Fruit fly (Drosophila melanogaster) whole organism, embryonic: ENCODE data around the gene Cyp4d1.
A peak's percentile ranks its signal among the peaks of the same experiment; 100 is the strongest.

Experiments used
- Bgb ChIP-seq: fragments of 200-800 bp; sonication (Bioruptor generic); IDR thresholded peaks from 2 replicates; pipeline ENCODE4 v1.3.6; 2022; ENCODE audit warnings: missing biosample characterization, missing genetic modification characterization; ENCODE audit not compliant: partially characterized antibody
- CG1024 ChIP-seq: fragments of 200-800 bp; sonication (Bioruptor generic); IDR thresholded peaks from 2 replicates; pipeline ENCODE4 v1.3.6; 2022; ENCODE audit warnings: missing biosample characterization, missing genetic modification characterization
- CG10321 ChIP-seq: fragments of 200-800 bp; sonication (Bioruptor generic); IDR thresholded peaks from 2 replicates; pipeline ENCODE4 v1.3.6; 2022; ENCODE audit warnings: missing biosample characterization, missing genetic modification characterization
- CG11093 ChIP-seq: fragments of 200-800 bp; sonication (Bioruptor generic); IDR thresholded peaks from 3 replicates; pipeline ENCODE4 v1.3.6; 2022; ENCODE audit warnings: missing biosample characterization, missing genetic modification characterization
- CG12236 ChIP-seq: fragments of 200-800 bp; sonication (Bioruptor generic); optimal IDR thresholded peaks from 2 replicates; lab custom pipeline; 2016; ENCODE audit warnings: missing biosample characterization, missing genetic modification characterization
- CG14965 ChIP-seq: fragments of 200-800 bp; sonication (Bioruptor generic); optimal IDR thresholded peaks from 2 replicates; lab custom pipeline; 2016; ENCODE audit warnings: missing biosample characterization, missing genetic modification characterization, borderline replicate concordance
- CG15514 ChIP-seq: fragments of 200-800 bp; sonication (Bioruptor generic); optimal IDR thresholded peaks from 3 replicates; lab custom pipeline; 2017; ENCODE audit warnings: missing biosample characterization, missing genetic modification characterization, mild to moderate bottlenecking, moderate library complexity, missing genetic modification reagents
- CG17328 ChIP-seq: fragments of 200-800 bp; sonication (Bioruptor generic); IDR thresholded peaks from 2 replicates; pipeline ENCODE4 v1.3.6; 2022; ENCODE audit warnings: missing biosample characterization, missing genetic modification characterization
- CG17912 ChIP-seq: fragments of 200-800 bp; sonication (Bioruptor generic); optimal IDR thresholded peaks from 2 replicates; lab custom pipeline; 2018; ENCODE audit warnings: missing biosample characterization, mild to moderate bottlenecking, missing genetic modification characterization
- CG3281 ChIP-seq: fragments of 200-800 bp; sonication (Bioruptor generic); optimal IDR thresholded peaks from 3 replicates; lab custom pipeline; 2017; ENCODE audit warnings: missing biosample characterization, mild to moderate bottlenecking, missing genetic modification characterization
- CG34224 ChIP-seq: fragments of 200-800 bp; sonication (Bioruptor generic); IDR thresholded peaks from 3 replicates; pipeline ENCODE4 v1.3.6; 2022; ENCODE audit warnings: missing biosample characterization, missing genetic modification characterization; ENCODE audit not compliant: partially characterized antibody
- CG7357 ChIP-seq: fragments of 200-800 bp; sonication (Bioruptor generic); IDR thresholded peaks from 3 replicates; pipeline ENCODE4 v1.3.6; 2022; ENCODE audit warnings: missing biosample characterization, missing genetic modification characterization
- CG8281 ChIP-seq: fragments of 200-800 bp; sonication (Bioruptor generic); optimal IDR thresholded peaks from 2 replicates; lab custom pipeline; 2018; ENCODE audit warnings: missing biosample characterization, mild to moderate bottlenecking, missing genetic modification characterization, moderate library complexity
- CG8359 ChIP-seq: fragments of 200-800 bp; sonication (Bioruptor generic); optimal IDR thresholded peaks from 2 replicates; lab custom pipeline; 2017; ENCODE audit warnings: missing biosample characterization, mild to moderate bottlenecking, missing genetic modification characterization, borderline replicate concordance
- CG8924 ChIP-seq: fragments of 200-800 bp; optimal IDR thresholded peaks from 3 replicates; lab custom pipeline; 2019; ENCODE audit warnings: missing biosample characterization, mild to moderate bottlenecking, missing genetic modification characterization, moderate library complexity
- D19B ChIP-seq: fragments of 200-800 bp; sonication (Bioruptor generic); optimal IDR thresholded peaks from 2 replicates; lab custom pipeline; 2017; ENCODE audit warnings: missing biosample characterization, mild to moderate bottlenecking, missing genetic modification characterization
- Dll ChIP-seq: fragments of 200-800 bp; sonication (Bioruptor generic); IDR thresholded peaks from 4 replicates; pipeline ENCODE4 v1.3.6; 2022; ENCODE audit warnings: missing biosample characterization, missing genetic modification characterization; ENCODE audit not compliant: partially characterized antibody
- Dp ChIP-seq: fragments of 200-800 bp; sonication (Bioruptor generic); optimal IDR thresholded peaks from 2 replicates; lab custom pipeline; 2018; ENCODE audit warnings: missing biosample characterization, mild to moderate bottlenecking, missing genetic modification characterization, moderate library complexity
- E2f1 ChIP-seq: fragments of 200-800 bp; sonication (Bioruptor generic); IDR thresholded peaks from 2 replicates; pipeline ENCODE4 v1.3.6; 2022; ENCODE audit warnings: missing biosample characterization, missing genetic modification characterization
- E2f2 ChIP-seq: fragments of 200-800 bp; sonication (Bioruptor generic); IDR thresholded peaks from 2 replicates; pipeline ENCODE4 v1.3.6; 2022; ENCODE audit warnings: missing biosample characterization, missing genetic modification characterization
- Ets65A ChIP-seq: fragments of 200-800 bp; sonication (Bioruptor generic); peaks from one replicate; lab custom pipeline; 2016; ENCODE audit warnings: missing biosample characterization, missing genetic modification characterization
- Fer1 ChIP-seq: fragments of 200-800 bp; sonication (Bioruptor generic); optimal IDR thresholded peaks from 2 replicates; lab custom pipeline; 2017; ENCODE audit warnings: missing biosample characterization, mild to moderate bottlenecking, missing genetic modification characterization
- HHEX ChIP-seq: fragments of 200-800 bp; sonication (Bioruptor generic); optimal IDR thresholded peaks from 3 replicates; lab custom pipeline; 2017; ENCODE audit warnings: missing biosample characterization, mild to moderate bottlenecking, missing genetic modification characterization, missing genetic modification reagents
- Hand ChIP-seq: fragments of 200-800 bp; sonication (Bioruptor generic); optimal IDR thresholded peaks from 2 replicates; lab custom pipeline; 2017; ENCODE audit warnings: mild to moderate bottlenecking, missing biosample characterization, missing genetic modification reagents, missing genetic modification characterization
- Hmx ChIP-seq: fragments of 200-800 bp; sonication (Bioruptor generic); optimal IDR thresholded peaks from 2 replicates; lab custom pipeline; 2016; ENCODE audit warnings: missing biosample characterization, missing genetic modification characterization
- MBD-R2 ChIP-seq: fragments of 200-800 bp; sonication (Bioruptor generic); IDR thresholded peaks from 2 replicates; pipeline ENCODE4 v1.3.6; 2022; ENCODE audit warnings: missing biosample characterization, missing genetic modification characterization
- Mad ChIP-seq: fragments of 200-800 bp; sonication (Bioruptor generic); optimal IDR thresholded peaks from 2 replicates; lab custom pipeline; 2016; ENCODE audit warnings: missing biosample characterization, missing genetic modification characterization
- NC2α ChIP-seq: fragments of 200-800 bp; sonication (Bioruptor generic); optimal IDR thresholded peaks from 2 replicates; lab custom pipeline; 2016; ENCODE audit warnings: missing biosample characterization, missing genetic modification characterization
- NfI ChIP-seq: fragments of 200-800 bp; sonication (Bioruptor generic); optimal IDR thresholded peaks from 3 replicates; lab custom pipeline; 2018; ENCODE audit warnings: missing biosample characterization, mild to moderate bottlenecking, missing genetic modification characterization, moderate library complexity
- Scr ChIP-seq: fragments of 200-800 bp; sonication (Bioruptor generic); IDR thresholded peaks from 2 replicates; pipeline ENCODE4 v1.3.6; 2022; ENCODE audit warnings: missing biosample characterization, missing genetic modification characterization; ENCODE audit not compliant: partially characterized antibody
- Six4 ChIP-seq: fragments of 200-800 bp; sonication (Bioruptor generic); optimal IDR thresholded peaks from 2 replicates; lab custom pipeline; 2016; ENCODE audit warnings: missing biosample characterization, missing genetic modification characterization
- Sox100B ChIP-seq: fragments of 200-800 bp; sonication (Bioruptor generic); optimal IDR thresholded peaks from 3 replicates; lab custom pipeline; 2018; ENCODE audit warnings: missing biosample characterization, mild to moderate bottlenecking, missing genetic modification characterization
- YL-1 ChIP-seq: fragments of 200-800 bp; sonication (Bioruptor generic); optimal IDR thresholded peaks from 3 replicates; lab custom pipeline; 2017; ENCODE audit warnings: missing biosample characterization, mild to moderate bottlenecking, missing genetic modification characterization
- ap ChIP-seq: fragments of 200-800 bp; sonication (Bioruptor generic); IDR thresholded peaks from 2 replicates; pipeline ENCODE4 v1.3.6; 2022; ENCODE audit warnings: missing biosample characterization, missing genetic modification characterization
- br ChIP-seq: fragments of >200 bp; optimal IDR thresholded peaks from 2 replicates; lab custom pipeline; 2017
- bsh ChIP-seq, 2 experiments: fragments of 200-800 bp; sonication (Bioruptor generic); optimal IDR thresholded peaks; 2 replicates each; lab custom pipeline; 2017 to 2018; ENCODE audit warnings: mild to moderate bottlenecking in 2 of 2, missing biosample characterization in 2 of 2, missing genetic modification characterization in 2 of 2, moderate library complexity in 1 of 2
- btn ChIP-seq: fragments of 200-800 bp; sonication (Bioruptor generic); optimal IDR thresholded peaks from 2 replicates; lab custom pipeline; 2016; ENCODE audit warnings: missing biosample characterization, missing genetic modification characterization
- cg ChIP-seq: fragments of 200-800 bp; sonication (Bioruptor generic); optimal IDR thresholded peaks from 3 replicates; lab custom pipeline; 2019; ENCODE audit warnings: missing biosample characterization, mild to moderate bottlenecking, missing genetic modification characterization, moderate library complexity
- dm ChIP-seq: fragments of 200-800 bp; sonication (Bioruptor generic); optimal IDR thresholded peaks from 3 replicates; lab custom pipeline; 2016; ENCODE audit warnings: missing biosample characterization, missing genetic modification characterization
- exex ChIP-seq: fragments of 200-800 bp; sonication (Bioruptor generic); optimal IDR thresholded peaks from 4 replicates; lab custom pipeline; 2018; ENCODE audit warnings: missing biosample characterization, mild to moderate bottlenecking, missing genetic modification characterization, moderate library complexity
- hkb ChIP-seq, 2 experiments: fragments of 200-800 bp in 1 of 2; fragments of >200 bp in 1 of 2; sonication (Bioruptor generic) in 1 of 2; IDR thresholded peaks in 1 of 2; optimal IDR thresholded peaks in 1 of 2; 2 replicates each; pipeline versions ENCODE4 v1.3.6 to Lab custom; 2017 to 2022; ENCODE audit warnings: missing biosample characterization in 1 of 2, missing genetic modification characterization in 1 of 2
- jumu ChIP-seq: fragments of 200-800 bp; sonication (Bioruptor generic); optimal IDR thresholded peaks from 3 replicates; lab custom pipeline; 2016; ENCODE audit warnings: missing biosample characterization, missing genetic modification characterization
- nmo ChIP-seq: fragments of 200-800 bp; sonication (Bioruptor generic); optimal IDR thresholded peaks from 2 replicates; lab custom pipeline; 2018; ENCODE audit warnings: missing biosample characterization, mild to moderate bottlenecking, missing genetic modification characterization, moderate library complexity
- nom ChIP-seq: fragments of 200-800 bp; sonication (Bioruptor generic); optimal IDR thresholded peaks from 2 replicates; lab custom pipeline; 2017; ENCODE audit warnings: missing biosample characterization, missing genetic modification characterization, mild to moderate bottlenecking, moderate library complexity, missing genetic modification reagents
- onecut ChIP-seq: fragments of 200-800 bp; sonication (Bioruptor generic); IDR thresholded peaks from 2 replicates; pipeline ENCODE4 v1.3.6; 2022; ENCODE audit warnings: missing biosample characterization, missing genetic modification characterization
- sd ChIP-seq: fragments of 200-800 bp; sonication (Bioruptor generic); optimal IDR thresholded peaks from 3 replicates; lab custom pipeline; 2018; ENCODE audit warnings: missing biosample characterization, mild to moderate bottlenecking, missing genetic modification characterization, moderate library complexity
- slou ChIP-seq: fragments of 200-800 bp; sonication (Bioruptor generic); optimal IDR thresholded peaks from 3 replicates; lab custom pipeline; 2016; ENCODE audit warnings: missing biosample characterization, missing genetic modification characterization
- so ChIP-seq: fragments of 200-800 bp; sonication (Bioruptor generic); IDR thresholded peaks from 3 replicates; pipeline ENCODE4 v1.3.6; 2022; ENCODE audit warnings: missing biosample characterization, missing genetic modification characterization
- tin ChIP-seq: fragments of 200-800 bp; sonication (Bioruptor generic); optimal IDR thresholded peaks from 3 replicates; lab custom pipeline; 2016; ENCODE audit warnings: missing biosample characterization, missing genetic modification characterization
- zen2 ChIP-seq: fragments of 200-800 bp; sonication (Bioruptor generic); IDR thresholded peaks from 3 replicates; pipeline ENCODE4 v1.3.6; 2022; ENCODE audit warnings: missing biosample characterization, missing genetic modification characterization; ENCODE audit not compliant: partially characterized antibody

Gene Cyp4d1

dm6 chrX:2155868-2156267 lies 6.1 kb downstream of the Cyp4d1 start (continued):
- peak; percentile 18 for TF ChIP-seq Fer1
- no peak for TF ChIP-seq onecut
- no peak for TF ChIP-seq dm
- peak in 1 of 2 experiments; percentile 7 for TF ChIP-seq bsh (GFP tag; optimal IDR thresholded peaks at IDR 0.05; lab: Kevin White, UChicago)
- TF ChIP-seq CG14965 (GFP tag; lab: Kevin White, UChicago): no peak
- TF ChIP-seq NC2α: no peak
- no peak for TF ChIP-seq CG12236 (GFP tag; lab: Kevin White, UChicago)
- TF ChIP-seq Six4 (GFP tag; lab: Kevin White, UChicago): peak; percentile 43
- peak; percentile 14; the same call in 1 of the 2 replicates for TF ChIP-seq Scr (GFP tag; lab: Robert Waterston, UW)
- TF ChIP-seq CG34224 (GFP tag; lab: Robert Waterston, UW): no peak
- no peak for TF ChIP-seq Ets65A
- TF ChIP-seq YL-1 (GFP tag; lab: Kevin White, UChicago): peak; percentile 32
- TF ChIP-seq slou (GFP tag; lab: Kevin White, UChicago): no peak
- no peak for TF ChIP-seq CG3281
- peak; percentile 5 for TF ChIP-seq CG8924 (tag; lab: Kevin White, UChicago)
- TF ChIP-seq Hmx (GFP tag; lab: Kevin White, UChicago): no peak
- 0 out of 4 replicates have a peak, but pooled peaks have one; percentile 22 for TF ChIP-seq Dll
- no peak for TF ChIP-seq CG15514 (GFP tag; lab: Kevin White, UChicago)
- peak; percentile 64 for TF ChIP-seq E2f2 (GFP tag; lab: Robert Waterston, UW)
- peak; percentile 2 for TF ChIP-seq btn (GFP tag; lab: Kevin White, UChicago)
- TF ChIP-seq cg (GFP tag; lab: Kevin White, UChicago): peak; percentile 59
- no peak for TF ChIP-seq tin (GFP tag; lab: Kevin White, UChicago)
- TF ChIP-seq nmo (GFP tag; lab: Kevin White, UChicago): peak; percentile 20
- TF ChIP-seq E2f1 (GFP tag; lab: Robert Waterston, UW): peak; percentile 87
- TF ChIP-seq so (GFP tag; lab: Robert Waterston, UW): peak; percentile 69
- TF ChIP-seq br (lab: Kevin White, UChicago): no peak
- peak; percentile 65 for TF ChIP-seq Dp (GFP tag; lab: Kevin White, UChicago)
- no peak for TF ChIP-seq ap (GFP tag; lab: Robert Waterston, UW)
- TF ChIP-seq HHEX (GFP tag; lab: Kevin White, UChicago): no peak
- no peak for TF ChIP-seq NfI (GFP tag; lab: Kevin White, UChicago)
- peak; percentile 37; the same call in 1 of the 2 replicates for TF ChIP-seq Bgb
- no peak for TF ChIP-seq Sox100B (GFP tag; lab: Kevin White, UChicago)
- no peak for TF ChIP-seq CG8281 (tag; lab: Kevin White, UChicago)
- no peak for TF ChIP-seq zen2 (GFP tag; lab: Robert Waterston, UW)
- peak; percentile 19; the same call in 1 of the 2 replicates for TF ChIP-seq MBD-R2 (GFP tag; lab: Robert Waterston, UW)
- TF ChIP-seq D19B (GFP tag; lab: Kevin White, UChicago): no peak
- TF ChIP-seq CG8359: no peak
- no peak for TF ChIP-seq CG17328 (GFP tag; lab: Robert Waterston, UW)
- TF ChIP-seq jumu (GFP tag; lab: Kevin White, UChicago): no peak
- TF ChIP-seq CG17912 (GFP tag; lab: Kevin White, UChicago): no peak
- peak; percentile 43 for TF ChIP-seq sd (tag; lab: Kevin White, UChicago)
- no peak for TF ChIP-seq hkb (optimal IDR thresholded peaks at IDR 0.05; lab: Kevin White, UChicago)
- TF ChIP-seq hkb (GFP tag; IDR thresholded peaks at IDR 0.05; lab: Robert Waterston, UW): no peak
- TF ChIP-seq Hand (GFP tag; lab: Kevin White, UChicago): no peak
- peak; percentile 9 for TF ChIP-seq exex (tag; lab: Kevin White, UChicago)
- TF ChIP-seq Mad (GFP tag; lab: Kevin White, UChicago): no peak
- no peak for TF ChIP-seq nom
- peak; percentile 89 for TF ChIP-seq CG10321
- no peak for TF ChIP-seq CG7357 (GFP tag; lab: Robert Waterston, UW)
- TF ChIP-seq CG1024 (GFP tag; lab: Robert Waterston, UW): 0 out of 2 replicates have a peak, but pooled peaks have one; percentile 21
- TF ChIP-seq CG11093 (GFP tag; lab: Robert Waterston, UW): no peak
